Worm (Caenorhabditis elegans) whole organism, L3 larva: ENCODE measurements around the gene cdh-10.

Experiments used
- ceh-82 ChIP-seq: fragments of 150-350 bp; optimal IDR thresholded peaks from 2 replicates; lab custom pipeline; 2014; ENCODE audit warnings: missing biosample characterization, missing genetic modification characterization
- elt-3 ChIP-seq, 3 experiments: fragments of 150-350 bp in 1 of 3; sonication (generic microtip) in 2 of 3; optimal IDR thresholded peaks; 2 replicates in 2 of 3; 4 replicates in 1 of 3; lab custom pipeline; 2014 to 2017; ENCODE audit warnings: missing biosample characterization in 3 of 3, missing genetic modification characterization in 3 of 3
- fos-1 ChIP-seq: fragments of 150-350 bp; optimal IDR thresholded peaks from 2 replicates; lab custom pipeline; 2014; ENCODE audit warnings: missing biosample characterization, missing genetic modification characterization
- jun-1 ChIP-seq: fragments of 150-350 bp; optimal IDR thresholded peaks from 2 replicates; lab custom pipeline; 2014; ENCODE audit warnings: missing biosample characterization, missing genetic modification reagents, missing genetic modification characterization
- nfya-1 ChIP-seq: sonication (generic microtip); optimal IDR thresholded peaks from 2 replicates; lab custom pipeline; 2017; ENCODE audit warnings: missing genetic modification characterization, mild to moderate bottlenecking, missing compliant biosample characterization, antibody characterized with exemption, moderate library complexity; ENCODE audit not compliant: insufficient read depth
- nhr-237 ChIP-seq: fragments of 150-350 bp; optimal IDR thresholded peaks from 2 replicates; lab custom pipeline; 2014; ENCODE audit warnings: missing biosample characterization, missing genetic modification characterization
- nhr-76 ChIP-seq: fragments of 150-350 bp; sonication (generic microtip); optimal IDR thresholded peaks from 5 replicates; lab custom pipeline; 2014; ENCODE audit warnings: missing biosample characterization, missing genetic modification characterization
- pqm-1 ChIP-seq: fragments of 150-350 bp; optimal IDR thresholded peaks from 2 replicates; lab custom pipeline; 2017; ENCODE audit warnings: missing biosample characterization, missing genetic modification characterization, inconsistent platforms
- skn-1 ChIP-seq: fragments of 150-350 bp; optimal IDR thresholded peaks from 2 replicates; lab custom pipeline; 2014; ENCODE audit warnings: missing biosample characterization, missing genetic modification characterization
- snpc-4 ChIP-seq: fragments of 150-350 bp; optimal IDR thresholded peaks from 2 replicates; lab custom pipeline; 2014; ENCODE audit warnings: missing biosample characterization, missing genetic modification characterization
- unc-39 ChIP-seq: sonication (generic microtip); optimal IDR thresholded peaks from 4 replicates; lab custom pipeline; 2017; ENCODE audit warnings: missing biosample characterization, missing genetic modification characterization
- unc-62 ChIP-seq: fragments of 150-350 bp; sonication (generic microtip); optimal IDR thresholded peaks from 4 replicates; lab custom pipeline; 2014; ENCODE audit warnings: missing biosample characterization, missing genetic modification reagents, missing genetic modification characterization

DNA sequence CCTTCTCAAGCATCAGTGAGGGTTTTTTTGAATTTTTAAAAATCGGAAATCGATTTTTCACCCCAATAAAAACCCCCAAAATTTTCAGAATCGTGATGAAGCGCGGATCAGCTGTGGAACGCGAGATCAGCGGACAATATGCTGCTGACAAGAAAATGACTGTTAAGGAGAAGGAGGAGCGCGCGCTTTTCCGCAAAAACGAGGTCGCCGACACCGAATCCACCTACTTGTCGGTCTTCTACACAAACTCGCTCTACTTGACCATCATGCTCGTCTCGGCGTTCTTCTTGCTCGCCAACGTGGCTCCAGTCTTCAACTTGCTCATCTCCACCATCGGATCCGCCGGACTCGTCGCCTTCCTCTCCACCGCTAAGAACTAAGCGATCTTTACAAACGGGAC is 73.4 kb downstream of the cdh-10 start:
- TF ChIP-seq fos-1 (no peak), nhr-76 (tag; lab: Kevin White, UChicago) (no peak), pqm-1 (tag; lab: Kevin White, UChicago) (no peak), ceh-82 (no peak), snpc-4 (tag; lab: Kevin White, UChicago) (no peak), jun-1 (tag; lab: Kevin White, UChicago) (no peak), unc-39 (tag; lab: Kevin White, UChicago) (no peak), unc-62 (GFP tag; lab: Kevin White, UChicago) (no peak), skn-1 (tag; lab: Kevin White, UChicago) (no peak), elt-3 (tag; optimal IDR thresholded peaks at IDR 0.05; lab: Kevin White, UChicago) (no peak), nhr-237 (tag; lab: Kevin White, UChicago) (no peak), nfya-1 (tag; lab: Kevin White, UChicago) (no peak)
